Worm (Caenorhabditis elegans) whole organism, L3 larva: ENCODE measurements around the gene C33G8.2.

Experiments
- fos-1 ChIP-seq: fragments of 150-350 bp; optimal IDR thresholded peaks from 2 replicates; lab custom pipeline; 2014; ENCODE audit warnings: missing biosample characterization, missing genetic modification characterization
- nfya-1 ChIP-seq: sonication (generic microtip); optimal IDR thresholded peaks from 2 replicates; lab custom pipeline; 2017; ENCODE audit warnings: missing genetic modification characterization, mild to moderate bottlenecking, missing compliant biosample characterization, antibody characterized with exemption, moderate library complexity; ENCODE audit not compliant: insufficient read depth
- nhr-237 ChIP-seq: fragments of 150-350 bp; optimal IDR thresholded peaks from 2 replicates; lab custom pipeline; 2014; ENCODE audit warnings: missing biosample characterization, missing genetic modification characterization
- pqm-1 ChIP-seq: fragments of 150-350 bp; optimal IDR thresholded peaks from 2 replicates; lab custom pipeline; 2017; ENCODE audit warnings: missing biosample characterization, missing genetic modification characterization, inconsistent platforms

DNA sequence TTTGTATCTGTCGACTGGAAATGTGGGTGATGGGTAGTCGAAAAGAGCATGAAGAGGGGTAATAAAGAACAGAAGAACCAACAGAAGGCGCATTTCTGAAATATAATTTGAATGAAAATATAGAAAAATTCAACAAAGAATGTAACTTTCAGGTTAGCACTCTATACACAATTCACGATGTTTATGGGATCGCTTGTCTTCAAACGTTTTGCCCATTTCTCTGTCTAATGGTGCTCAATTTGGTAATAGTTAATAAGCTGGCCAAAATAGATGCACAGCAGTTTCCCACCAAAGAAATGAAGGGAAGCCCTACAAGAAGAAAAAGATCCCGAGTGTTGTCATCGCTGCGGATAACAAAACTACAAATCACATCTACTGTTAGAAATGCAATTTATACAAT, 38.0 kb downstream of the C33G8.2 start, which contains the start of gene F20A1.8:
- TF ChIP-seq fos-1 (no peak), nfya-1 (tag; lab: Kevin White, UChicago) (no peak), pqm-1 (tag; lab: Kevin White, UChicago) (no peak), nhr-237 (tag; lab: Kevin White, UChicago) (no peak)
